Fruit fly (Drosophila melanogaster) whole organism, prepupa: Measurements from ENCODE around the gene CG10470.

ENCODE experiments used
- CG10669 ChIP-seq: fragments of 200-800 bp; sonication (Bioruptor generic); optimal IDR thresholded peaks from 3 replicates; lab custom pipeline; 2018; ENCODE audit warnings: missing biosample characterization, mild to moderate bottlenecking, missing genetic modification characterization, moderate library complexity
- CG11294 ChIP-seq: fragments of 200-800 bp; sonication (Bioruptor generic); IDR thresholded peaks from 2 replicates; pipeline ENCODE4 v1.3.6; 2022; ENCODE audit warnings: missing biosample characterization, missing genetic modification characterization
- CG8319 ChIP-seq: fragments of 200-800 bp; sonication (Bioruptor generic); optimal IDR thresholded peaks from 3 replicates; lab custom pipeline; 2016; ENCODE audit warnings: missing biosample characterization, missing genetic modification characterization
- Sox102F ChIP-seq: fragments of 200-800 bp; sonication (Bioruptor generic); optimal IDR thresholded peaks from 2 replicates; lab custom pipeline; 2016; ENCODE audit warnings: missing biosample characterization, mild to moderate bottlenecking, missing genetic modification characterization
- dsx ChIP-seq: fragments of 200-800 bp; optimal IDR thresholded peaks from 3 replicates; lab custom pipeline; 2019; ENCODE audit warnings: missing biosample characterization, mild to moderate bottlenecking, missing genetic modification characterization, moderate library complexity; ENCODE audit not compliant: poor library complexity, severe bottlenecking

dm6 chr2L:19002468-19002867 is 46.4 kb upstream of the CG10470 start:
- TF ChIP-seq CG11294 (GFP tag; lab: Robert Waterston, UW) (no peak), CG8319 (GFP tag; lab: Kevin White, UChicago) (no peak), CG10669 (GFP tag; lab: Kevin White, UChicago) (no peak), Sox102F (GFP tag; lab: Kevin White, UChicago) (no peak), dsx (no peak)
